Worm (Caenorhabditis elegans) whole organism, L1 larva: ENCODE data around the gene F23A7.8.

Experiments used
- elt-2 ChIP-seq: sonication (generic microtip); optimal IDR thresholded peaks from 2 replicates; lab custom pipeline; 2016; ENCODE audit warnings: missing genetic modification characterization, mild to moderate bottlenecking, inconsistent platforms, missing compliant biosample characterization, missing genetic modification reagents
- ets-5 ChIP-seq: fragments of 200-800 bp; sonication (Bioruptor generic); IDR thresholded peaks from 2 replicates; pipeline ENCODE4 v1.3.6; 2022; ENCODE audit warnings: missing genetic modification characterization, missing compliant biosample characterization
- fos-1 ChIP-seq: fragments of 150-350 bp; optimal IDR thresholded peaks from 2 replicates; lab custom pipeline; 2014; ENCODE audit warnings: missing biosample characterization, missing genetic modification characterization
- grh-1 ChIP-seq: fragments of 200-800 bp; sonication (Bioruptor generic); IDR thresholded peaks from 2 replicates; pipeline ENCODE4 v1.3.6; 2022; ENCODE audit warnings: missing genetic modification reagents, missing genetic modification characterization, missing compliant biosample characterization
- hpl-2 ChIP-seq: fragments of 150-350 bp; optimal IDR thresholded peaks from 2 replicates; lab custom pipeline; 2014; ENCODE audit warnings: missing biosample characterization, missing genetic modification reagents, missing genetic modification characterization
- lin-35 ChIP-seq, 2 experiments: fragments of 150-350 bp; optimal IDR thresholded peaks; 2 replicates each; lab custom pipeline; 2014; ENCODE audit warnings: missing biosample characterization in 2 of 2, missing genetic modification characterization in 2 of 2, missing genetic modification reagents in 2 of 2
- nhr-20 ChIP-seq: sonication (generic microtip); optimal IDR thresholded peaks from 2 replicates; lab custom pipeline; 2016; ENCODE audit warnings: mild to moderate bottlenecking, missing genetic modification characterization, missing compliant biosample characterization
- nhr-71 ChIP-seq: sonication (generic microtip); optimal IDR thresholded peaks from 2 replicates; lab custom pipeline; 2016; ENCODE audit warnings: mild to moderate bottlenecking, missing genetic modification characterization, moderate library complexity, missing compliant biosample characterization
- nhr-90 ChIP-seq: sonication (generic microtip); optimal IDR thresholded peaks from 2 replicates; lab custom pipeline; 2016; ENCODE audit warnings: mild to moderate bottlenecking, missing genetic modification characterization, missing compliant biosample characterization; ENCODE audit not compliant: poor library complexity

F23A7.8 gene

ce11 chrX:16260077-16260476 lies 46.9 kb downstream of the F23A7.8 start:
- no peak for TF ChIP-seq grh-1 (GFP tag; lab: Robert Waterston, UW)
- TF ChIP-seq elt-2 (tag; lab: Kevin White, UChicago), result peak; percentile 43

ce11 chrX:16261993-16262392 lies 48.8 kb downstream of the F23A7.8 start, which contains the start of gene sgk-1:
TSS of gene sgk-1 (minus strand) at chrX:16262122.
- TF ChIP-seq elt-2 (tag; lab: Kevin White, UChicago) (peak; percentile 40), lin-35 (GFP tag; optimal IDR thresholded peaks at IDR 0.05; lab: Kevin White, UChicago) (peak in 1 of 2 experiments; percentile 13), fos-1 (tag; lab: Kevin White, UChicago) (no peak), ets-5 (GFP tag; lab: Robert Waterston, UW) (no peak), nhr-20 (tag; lab: Kevin White, UChicago) (no peak), nhr-71 (tag; lab: Kevin White, UChicago) (peak; percentile 9), nhr-90 (tag; lab: Kevin White, UChicago) (peak; percentile 7), hpl-2 (GFP tag; lab: Kevin White, UChicago) (no peak)
